Fruit fly (Drosophila melanogaster): ENCODE data around the gene CG10481.

DNA sequence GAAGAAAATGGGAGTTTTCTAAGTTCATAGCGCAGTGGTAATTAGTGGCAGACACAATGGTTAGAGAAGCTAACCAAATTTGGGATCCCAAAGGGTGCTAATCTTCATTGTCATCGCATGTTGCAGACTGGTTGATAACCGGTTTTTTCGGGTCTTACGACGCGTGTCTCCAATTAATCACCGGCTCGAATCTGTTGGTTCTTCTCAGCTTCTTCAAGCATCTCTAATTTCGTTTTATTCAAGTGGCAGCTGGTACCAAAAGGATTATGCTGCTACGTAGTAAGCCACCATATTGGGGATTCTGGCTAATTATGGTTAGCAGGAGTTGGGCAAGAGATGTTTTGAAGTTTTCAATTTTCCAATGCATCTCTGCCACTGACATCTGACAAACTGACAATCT, 4.7 kb upstream of the CG10481 start:
- TF ChIP-seq psq (optimal IDR thresholded peaks at IDR 0.05) (no peak), pan (optimal IDR thresholded peaks at IDR 0.05) (no peak), CG8478 (optimal IDR thresholded peaks at IDR 0.05) (no peak)
